Fruit fly (Drosophila melanogaster): Measurements from ENCODE around the gene sro.

Gene sro

DNA sequence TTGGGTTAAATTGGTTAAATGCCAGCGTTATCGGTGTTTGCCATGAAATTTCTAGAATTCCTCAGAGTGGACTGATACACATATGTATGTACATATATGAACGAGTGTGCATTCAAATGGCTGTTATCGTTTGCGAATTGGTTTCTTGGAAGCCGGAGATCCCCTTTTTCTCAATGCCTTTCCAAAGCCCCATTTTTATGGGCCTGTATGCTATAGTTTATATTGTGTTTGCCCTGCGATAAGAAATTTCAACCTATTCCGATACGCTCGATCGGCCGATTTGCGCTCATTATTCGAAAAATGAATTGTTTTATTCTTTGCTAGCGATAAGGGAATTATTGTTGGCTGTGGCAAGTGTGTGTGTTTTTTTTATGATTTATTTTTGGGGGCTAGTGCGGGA lies 11.2 kb upstream of the sro start:
- TF ChIP-seq toe (GFP tag; optimal IDR thresholded peaks at IDR 0.05), result no peak
- TF ChIP-seq kay (GFP tag; ENCODE audit: borderline replicate concordance), result no peak
- TF ChIP-seq CG7101 (tag; optimal IDR thresholded peaks at IDR 0.05), result no peak
- no peak for TF ChIP-seq Crg-1 (GFP tag; optimal IDR thresholded peaks at IDR 0.05)
- no peak for TF ChIP-seq CG12768 (GFP tag; optimal IDR thresholded peaks at IDR 0.05)
- no peak for TF ChIP-seq pad (GFP tag; optimal IDR thresholded peaks at IDR 0.05)
- no peak for TF ChIP-seq Hr96 (GFP tag; optimal IDR thresholded peaks at IDR 0.05)
- no peak for TF ChIP-seq bab1 (GFP tag; optimal IDR thresholded peaks at IDR 0.05)
- no peak for TF ChIP-seq CG7045 (GFP tag; optimal IDR thresholded peaks at IDR 0.05)
- TF ChIP-seq tj (GFP tag; optimal IDR thresholded peaks at IDR 0.05), result no peak
- TF ChIP-seq CG14711 (tag; optimal IDR thresholded peaks at IDR 0.05), result no peak
- no peak for TF ChIP-seq CG33017 (tag; optimal IDR thresholded peaks at IDR 0.05)
- no peak for TF ChIP-seq cic (GFP tag; optimal IDR thresholded peaks at IDR 0.05)
- no peak for TF ChIP-seq ovo (GFP tag; optimal IDR thresholded peaks at IDR 0.05)
- TF ChIP-seq CG11617 (GFP tag; optimal IDR thresholded peaks at IDR 0.05), result no peak
- no peak for TF ChIP-seq CG1620 (GFP tag; optimal IDR thresholded peaks at IDR 0.05)
- no peak for TF ChIP-seq CG5204 (GFP tag; optimal IDR thresholded peaks at IDR 0.05)
- TF ChIP-seq cnc (optimal IDR thresholded peaks at IDR 0.05), result no peak
- TF ChIP-seq Mnt (GFP tag; optimal IDR thresholded peaks at IDR 0.05), result no peak

DNA sequence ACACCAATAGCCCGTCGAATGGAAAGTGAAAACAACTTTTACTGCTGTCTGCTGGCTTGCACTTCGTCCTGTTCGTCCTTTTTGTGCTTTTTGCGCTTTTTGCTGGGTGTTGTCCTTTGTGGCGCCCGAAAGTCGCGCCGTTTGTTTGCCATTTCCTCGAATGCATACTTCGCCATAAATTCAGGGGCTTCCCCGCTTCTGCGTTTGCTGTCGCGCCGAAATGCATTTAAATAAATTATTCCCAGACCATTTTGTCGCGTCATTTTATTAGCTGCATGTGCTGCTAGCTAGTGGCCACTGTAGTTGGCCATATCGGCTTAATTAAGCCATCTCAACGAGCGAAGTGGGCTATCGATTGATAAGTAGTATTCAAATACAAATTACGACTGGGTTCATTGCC lies 9.2 kb upstream of the sro start:
- TF ChIP-seq toe (GFP tag; optimal IDR thresholded peaks at IDR 0.05) (no peak), pad (GFP tag; optimal IDR thresholded peaks at IDR 0.05) (no peak), Hr96 (GFP tag; optimal IDR thresholded peaks at IDR 0.05) (no peak), cic (GFP tag; optimal IDR thresholded peaks at IDR 0.05) (no peak), CG33017 (tag; optimal IDR thresholded peaks at IDR 0.05) (no peak), CG7101 (tag; optimal IDR thresholded peaks at IDR 0.05) (no peak), ovo (GFP tag; optimal IDR thresholded peaks at IDR 0.05) (no peak), tj (GFP tag; optimal IDR thresholded peaks at IDR 0.05) (no peak), CG5204 (GFP tag; optimal IDR thresholded peaks at IDR 0.05) (no peak), CG7045 (GFP tag; optimal IDR thresholded peaks at IDR 0.05) (no peak), cnc (optimal IDR thresholded peaks at IDR 0.05) (no peak), CG11617 (GFP tag; optimal IDR thresholded peaks at IDR 0.05) (no peak), CG14711 (tag; optimal IDR thresholded peaks at IDR 0.05) (no peak), bab1 (GFP tag; optimal IDR thresholded peaks at IDR 0.05) (no peak), kay (GFP tag; ENCODE audit: borderline replicate concordance) (no peak), CG12768 (GFP tag; optimal IDR thresholded peaks at IDR 0.05) (no peak), Clk (GFP tag; optimal IDR thresholded peaks at IDR 0.05) (no peak)

DNA sequence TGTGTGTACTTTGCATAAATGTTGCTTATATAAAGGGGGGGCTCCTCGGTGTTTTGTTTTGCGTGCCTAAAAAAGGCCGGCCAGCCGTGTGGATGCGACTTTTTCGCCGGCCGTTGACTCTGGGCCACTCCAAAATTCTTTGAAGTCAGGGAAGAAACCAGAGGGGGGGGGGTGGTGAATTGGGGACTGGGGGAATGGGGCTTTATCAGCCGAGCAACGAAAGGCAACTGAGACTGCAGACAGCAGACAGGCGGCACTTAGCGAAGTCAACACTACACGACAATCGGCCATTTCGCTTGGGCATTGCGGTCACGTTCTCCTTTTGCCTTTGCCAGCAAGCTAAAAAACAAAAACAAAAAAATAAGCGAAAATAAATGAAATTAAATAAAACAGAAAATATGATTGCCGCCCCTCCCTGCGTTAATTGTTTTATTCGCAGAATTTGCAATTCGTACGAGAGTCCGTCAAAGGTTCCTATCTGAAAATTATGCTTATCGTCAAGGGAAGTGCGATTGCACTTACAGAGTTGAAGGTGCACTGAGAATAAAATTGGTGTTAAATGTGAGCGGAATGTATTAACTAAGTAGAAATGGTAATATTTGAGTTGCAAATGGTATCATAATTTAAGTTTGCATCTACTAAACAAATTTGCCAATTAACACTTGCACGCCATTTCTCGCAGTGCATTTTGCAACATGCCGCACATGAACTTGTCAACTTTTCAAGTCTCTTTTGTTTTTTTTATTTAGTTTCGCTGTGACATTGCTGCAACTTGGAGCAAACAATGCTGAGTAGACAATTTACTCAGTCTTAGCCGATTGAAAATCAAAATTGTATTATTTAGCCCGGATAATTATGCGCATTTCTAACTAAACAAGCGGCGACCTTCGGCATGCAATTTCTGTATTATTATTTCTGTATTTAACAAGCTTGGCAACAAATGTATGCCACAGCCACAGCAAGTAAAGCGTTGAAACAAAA lies 8.1 kb upstream of the sro start:
- TF ChIP-seq CG11617 (GFP tag; optimal IDR thresholded peaks at IDR 0.05) (no peak), cic (GFP tag; optimal IDR thresholded peaks at IDR 0.05) (no peak), CG33017 (tag; optimal IDR thresholded peaks at IDR 0.05) (no peak), Crg-1 (GFP tag; optimal IDR thresholded peaks at IDR 0.05) (no peak), CG1620 (GFP tag; optimal IDR thresholded peaks at IDR 0.05) (no peak), kay (GFP tag; ENCODE audit: borderline replicate concordance) (peak; percentile 87), cnc (optimal IDR thresholded peaks at IDR 0.05) (no peak), bab1 (GFP tag; optimal IDR thresholded peaks at IDR 0.05) (no peak), ovo (GFP tag; optimal IDR thresholded peaks at IDR 0.05) (no peak), CG14711 (tag; optimal IDR thresholded peaks at IDR 0.05) (peak; percentile 37), CG7101 (tag; optimal IDR thresholded peaks at IDR 0.05) (no peak), CG7045 (GFP tag; optimal IDR thresholded peaks at IDR 0.05) (no peak), pad (GFP tag; optimal IDR thresholded peaks at IDR 0.05) (no peak), tj (GFP tag; optimal IDR thresholded peaks at IDR 0.05) (peak; percentile 84), Mnt (GFP tag; optimal IDR thresholded peaks at IDR 0.05) (no peak), Clk (GFP tag; optimal IDR thresholded peaks at IDR 0.05) (no peak), CG12768 (GFP tag; optimal IDR thresholded peaks at IDR 0.05) (no peak)

DNA sequence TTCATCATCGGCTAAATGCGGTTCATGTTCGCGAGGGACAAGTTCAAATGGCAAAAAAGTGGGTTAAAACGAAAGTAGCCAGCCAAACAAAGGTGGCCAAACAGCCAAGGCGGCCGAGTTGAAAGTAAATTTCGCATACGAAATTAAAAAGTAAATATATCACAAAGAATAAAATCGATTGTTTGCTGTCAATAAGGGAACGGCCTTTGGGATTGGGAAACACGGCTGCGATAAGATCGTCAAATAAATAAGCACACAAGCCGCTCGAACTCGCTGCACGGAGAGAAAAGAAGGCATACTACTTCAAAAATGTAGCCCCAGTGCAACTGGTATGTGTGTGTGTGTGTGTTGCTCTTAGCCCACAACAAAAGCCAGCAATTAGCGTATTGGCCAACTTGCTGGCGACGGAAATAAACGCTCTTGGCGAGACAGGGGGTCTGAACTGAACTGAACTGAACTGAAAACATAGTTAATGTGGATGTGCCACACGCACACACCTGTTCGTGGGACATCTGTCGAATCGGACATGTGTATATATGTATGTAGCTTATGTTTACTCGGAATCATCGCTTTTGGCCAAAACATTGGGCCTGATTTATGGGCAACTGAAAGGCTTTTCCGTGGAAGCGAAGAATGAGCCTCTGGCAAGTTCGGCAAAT lies 6.4 kb upstream of the sro start:
- TF ChIP-seq ovo (GFP tag; optimal IDR thresholded peaks at IDR 0.05), result no peak
- no peak for TF ChIP-seq cic (GFP tag; optimal IDR thresholded peaks at IDR 0.05)
- no peak for TF ChIP-seq Hr96 (GFP tag; optimal IDR thresholded peaks at IDR 0.05)

DNA sequence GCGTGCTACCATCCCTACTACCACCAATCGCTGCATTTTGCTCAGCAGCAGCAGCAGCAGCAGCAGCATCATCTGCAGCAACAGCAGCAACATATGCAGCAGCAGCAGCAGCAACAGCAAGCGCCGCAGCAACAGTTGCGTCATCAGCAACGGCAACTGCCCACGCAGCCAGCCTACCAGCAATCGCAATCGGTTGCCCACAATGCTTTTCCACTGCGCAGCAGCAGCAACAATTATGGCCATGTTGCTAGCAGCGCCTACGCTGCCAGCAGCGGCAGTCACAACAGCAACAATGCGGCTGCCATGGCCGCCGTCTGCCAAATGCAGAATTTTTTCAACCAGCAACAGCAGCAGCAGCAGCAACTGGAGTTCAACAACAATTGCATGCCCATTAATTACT lies 4.2 kb upstream of the sro start:
- TF ChIP-seq kay (GFP tag; ENCODE audit: borderline replicate concordance) (no peak), CG7045 (GFP tag; optimal IDR thresholded peaks at IDR 0.05) (no peak), CG12768 (GFP tag; optimal IDR thresholded peaks at IDR 0.05) (no peak), CG7101 (tag; optimal IDR thresholded peaks at IDR 0.05) (no peak), CG5204 (GFP tag; optimal IDR thresholded peaks at IDR 0.05) (no peak), CG33017 (tag; optimal IDR thresholded peaks at IDR 0.05) (no peak), ovo (GFP tag; optimal IDR thresholded peaks at IDR 0.05) (no peak), tj (GFP tag; optimal IDR thresholded peaks at IDR 0.05) (no peak), cnc (optimal IDR thresholded peaks at IDR 0.05) (no peak), pad (GFP tag; optimal IDR thresholded peaks at IDR 0.05) (no peak), toe (GFP tag; optimal IDR thresholded peaks at IDR 0.05) (no peak), CG11617 (GFP tag; optimal IDR thresholded peaks at IDR 0.05) (no peak)

DNA sequence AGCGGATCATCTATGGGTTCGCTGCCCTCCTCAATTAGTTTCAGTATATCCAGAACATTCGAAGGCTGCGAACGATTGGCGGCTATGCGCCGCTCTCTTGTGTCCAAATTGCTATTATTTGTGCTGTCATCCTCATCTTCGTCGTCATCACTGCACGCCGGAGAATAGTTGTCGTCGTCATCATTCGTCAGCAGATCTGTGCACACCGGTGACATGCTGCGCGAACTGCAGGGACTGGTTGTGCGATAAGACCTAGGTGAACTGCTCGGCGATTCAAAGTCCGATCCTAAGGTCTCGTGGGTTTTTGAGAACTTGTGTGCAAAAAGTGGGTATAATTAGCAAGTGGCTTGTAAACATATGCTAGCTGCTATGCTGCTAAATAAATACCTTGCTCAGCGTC lies 2.8 kb downstream of the sro start:
- peak; percentile 23 for TF ChIP-seq CG12768 (GFP tag; optimal IDR thresholded peaks at IDR 0.05)
- no peak for TF ChIP-seq CG5204 (GFP tag; optimal IDR thresholded peaks at IDR 0.05)
- no peak for TF ChIP-seq CG11617 (GFP tag; optimal IDR thresholded peaks at IDR 0.05)
- peak; percentile 76 for TF ChIP-seq tj (GFP tag; optimal IDR thresholded peaks at IDR 0.05)
- no peak for TF ChIP-seq Clk (GFP tag; optimal IDR thresholded peaks at IDR 0.05)
- TF ChIP-seq cic (GFP tag; optimal IDR thresholded peaks at IDR 0.05), result no peak
- TF ChIP-seq cnc (optimal IDR thresholded peaks at IDR 0.05), result peak; percentile 64 to 95

Data from whole organism, adult.